Fruit fly (Drosophila melanogaster): ENCODE measurements around the gene Gss2.
"Not testable (repeated sequence)": the region's sequence is repeated elsewhere in the genome, so short reads cannot be mapped to it uniquely, and the experiment has no call there.

Gene Gss2

dm6 chrX:17899402-17899801, at the start of gene Gss2:
Gene Gss2 (plus strand): TSS chrX:17899702.
- TF ChIP-seq CG8478, CTCF (optimal IDR thresholded peaks at IDR 0.05): not testable (repeated sequence)

- TF ChIP-seq CTCF (optimal IDR thresholded peaks at IDR 0.05) = peak; percentile 33 to 47
- TF ChIP-seq CG8478 (optimal IDR thresholded peaks at IDR 0.05) = no peak
Observed at dm6 chrX:17850179-17850578, 49.3 kb upstream of the Gss2 start, which contains the start of the genes CG15814 and Spt7. Gene CG15814 (minus strand): TSS chrX:17850342. Gene Spt7 (plus strand): TSS chrX:17850460.

dm6 chrX:17852457-17852856, 47.0 kb upstream of the Gss2 start, which contains the start of gene CG32554:
Gene CG32554 (minus strand): TSS chrX:17852685.
- TF ChIP-seq CTCF (optimal IDR thresholded peaks at IDR 0.05) (no peak), CG8478 (optimal IDR thresholded peaks at IDR 0.05) (no peak)

- no peak for TF ChIP-seq CG8478 (optimal IDR thresholded peaks at IDR 0.05)
- TF ChIP-seq CTCF (optimal IDR thresholded peaks at IDR 0.05) = no peak
Observed at dm6 chrX:17856029-17856428, 43.5 kb upstream of the Gss2 start, which contains the start of gene Mco4. Gene Mco4 (minus strand): TSS chrX:17856129.

- TF ChIP-seq CG8478 (optimal IDR thresholded peaks at IDR 0.05) (no peak), CTCF (optimal IDR thresholded peaks at IDR 0.05) (no peak)
Observed at dm6 chrX:17856458-17857277, 42.8 kb upstream of the Gss2 start, which contains the start of gene Srx. Gene Srx (plus strand): TSS chrX:17856974.

dm6 chrX:17857809-17858208, 41.7 kb upstream of the Gss2 start:
- TF ChIP-seq CG8478 (optimal IDR thresholded peaks at IDR 0.05) = no peak
- TF ChIP-seq CTCF (optimal IDR thresholded peaks at IDR 0.05) = no peak

- TF ChIP-seq CTCF (optimal IDR thresholded peaks at IDR 0.05) (no peak), CG8478 (optimal IDR thresholded peaks at IDR 0.05) (no peak)
Observed at dm6 chrX:17860711-17861110, 38.8 kb upstream of the Gss2 start, which contains the start of the genes Arp8 and CG6769. Gene Arp8 (minus strand): TSS chrX:17860800. Gene CG6769 (plus strand): TSS chrX:17861002.

- TF ChIP-seq CG8478 (optimal IDR thresholded peaks at IDR 0.05) (no peak), CTCF (optimal IDR thresholded peaks at IDR 0.05) (no peak)
Observed at dm6 chrX:17865103-17865502, 34.4 kb upstream of the Gss2 start.

- TF ChIP-seq CTCF (optimal IDR thresholded peaks at IDR 0.05) (peak in 1 of 2 experiments; percentile 65), CG8478 (optimal IDR thresholded peaks at IDR 0.05) (no peak)
Observed at dm6 chrX:17870614-17871394, 28.7 kb upstream of the Gss2 start.

dm6 chrX:17872310-17872709, 27.2 kb upstream of the Gss2 start:
- TF ChIP-seq CTCF (optimal IDR thresholded peaks at IDR 0.05) = no peak
- no peak for TF ChIP-seq CG8478 (optimal IDR thresholded peaks at IDR 0.05)

dm6 chrX:17873329-17873728, 26.2 kb upstream of the Gss2 start:
- no peak for TF ChIP-seq CTCF (optimal IDR thresholded peaks at IDR 0.05)
- no peak for TF ChIP-seq CG8478 (optimal IDR thresholded peaks at IDR 0.05)

dm6 chrX:17875014-17875589, 24.4 kb upstream of the Gss2 start:
- TF ChIP-seq CTCF (optimal IDR thresholded peaks at IDR 0.05) (no peak), CG8478 (optimal IDR thresholded peaks at IDR 0.05) (no peak)

- TF ChIP-seq CTCF (optimal IDR thresholded peaks at IDR 0.05) (no peak), CG8478 (optimal IDR thresholded peaks at IDR 0.05) (no peak)
Observed at dm6 chrX:17875695-17876094, 23.8 kb upstream of the Gss2 start.

- no peak for TF ChIP-seq CG8478 (optimal IDR thresholded peaks at IDR 0.05)
- TF ChIP-seq CTCF (optimal IDR thresholded peaks at IDR 0.05) = no peak
Observed at dm6 chrX:17876518-17876917, 23.0 kb upstream of the Gss2 start.

- TF ChIP-seq CTCF (optimal IDR thresholded peaks at IDR 0.05) (no peak), CG8478 (optimal IDR thresholded peaks at IDR 0.05) (no peak)
Observed at dm6 chrX:17877974-17878373, 21.5 kb upstream of the Gss2 start.

Measured in S2 (cell line).